Worm (Caenorhabditis elegans): ENCODE measurements around the gene ins-7.

The ins-7 gene

DNA sequence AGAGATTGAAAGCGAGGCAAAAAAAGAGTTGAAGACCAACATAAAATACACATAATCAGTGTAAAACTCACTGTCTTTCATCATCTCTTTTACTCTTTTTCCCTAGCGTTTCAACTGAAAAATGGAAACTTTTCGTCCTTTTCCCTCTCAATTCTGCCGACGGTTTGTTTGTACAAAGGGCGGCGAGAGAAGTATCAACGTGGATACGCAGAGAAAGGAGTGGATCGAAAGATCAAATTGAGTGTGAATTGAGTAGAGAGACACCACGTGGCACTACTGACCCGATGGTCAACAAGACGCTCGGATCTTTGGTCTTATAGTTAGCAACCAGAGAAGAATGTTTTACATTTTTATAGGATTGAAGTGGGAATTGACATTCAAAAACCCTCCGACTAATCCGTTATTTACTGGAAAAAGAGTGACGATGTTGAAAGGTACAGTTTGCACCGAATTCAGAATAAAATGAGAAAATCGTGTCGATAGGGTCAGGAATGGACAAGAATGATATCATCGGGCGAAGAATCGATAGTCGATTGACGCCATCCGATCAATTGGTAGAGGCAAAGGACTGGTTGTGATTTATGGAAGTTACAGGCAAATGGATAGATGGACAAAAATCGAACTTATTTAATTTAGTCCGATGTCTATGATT is 11.5 kb downstream of the ins-7 start (continued):
- TF ChIP-seq unc-98 (GFP tag; IDR thresholded peaks at IDR 0.05) (no peak), ztf-4 (tag; optimal IDR thresholded peaks at IDR 0.05) (peak; percentile 45), rnt-1 (tag; optimal IDR thresholded peaks at IDR 0.05) (peak; percentile 30), unc-86 (tag; optimal IDR thresholded peaks at IDR 0.05) (no peak), nhr-47 (tag; optimal IDR thresholded peaks at IDR 0.05) (peak; percentile 55), unc-130 (tag; optimal IDR thresholded peaks at IDR 0.05) (peak; percentile 20), egl-27 (tag; optimal IDR thresholded peaks at IDR 0.05) (peak in 1 of 2 experiments; percentile 25), egl-13 (tag; optimal IDR thresholded peaks at IDR 0.05) (no peak), nhr-20 (tag; optimal IDR thresholded peaks at IDR 0.05) (peak; percentile 97), ceh-90 (tag; optimal IDR thresholded peaks at IDR 0.05) (no peak), nhr-19 (GFP tag; conservative IDR thresholded peaks at IDR 0.05) (peak; percentile 62), lin-13 (GFP tag; optimal IDR thresholded peaks at IDR 0.05) (peak; percentile 11), mab-9 (GFP tag; IDR thresholded peaks at IDR 0.05) (no peak), aly-2 (tag; optimal IDR thresholded peaks at IDR 0.05) (no peak), lin-15B (tag; optimal IDR thresholded peaks at IDR 0.05) (no peak), efl-3 (GFP tag; optimal IDR thresholded peaks at IDR 0.05) (no peak), ztf-11 (tag; optimal IDR thresholded peaks at IDR 0.05) (no peak), lsy-2 (tag; optimal IDR thresholded peaks at IDR 0.05) (peak; percentile 53 to 64), ceh-8 (GFP tag; optimal IDR thresholded peaks at IDR 0.05) (no peak), swsn-7 (tag; optimal IDR thresholded peaks at IDR 0.05) (peak; percentile 43), ceh-82 (tag; optimal IDR thresholded peaks at IDR 0.05) (no peak), dpl-1 (GFP tag; optimal IDR thresholded peaks at IDR 0.05) (peak in 2 of 3 experiments; percentile 14 to 39), jun-1 (tag; optimal IDR thresholded peaks at IDR 0.05) (peak; percentile 10), ces-1 (GFP tag; optimal IDR thresholded peaks at IDR 0.05) (no peak), C04F5.9 (tag; optimal IDR thresholded peaks at IDR 0.05) (no peak), lir-3 (tag; optimal IDR thresholded peaks at IDR 0.05; ENCODE audit: poor library complexity) (peak; percentile 29), isw-1 (GFP tag; IDR thresholded peaks at IDR 0.05) (no peak; the same call in 1 of the 2 replicates), ets-5 (GFP tag; IDR thresholded peaks at IDR 0.05) (no peak), F16B12.6 (tag; optimal IDR thresholded peaks at IDR 0.05) (no peak), snu-23 (GFP tag; optimal IDR thresholded peaks at IDR 0.05) (peak; percentile 83), hlh-4 (tag; optimal IDR thresholded peaks at IDR 0.05) (no peak), grh-1 (GFP tag; IDR thresholded peaks at IDR 0.05) (0 out of 2 replicates have a peak, but pooled peaks have one; percentile 16), C16A3.4 (tag; optimal IDR thresholded peaks at IDR 0.05) (peak; percentile 40), nhr-12 (tag; optimal IDR thresholded peaks at IDR 0.05) (no peak), blmp-1 (tag; optimal IDR thresholded peaks at IDR 0.05) (peak; percentile 84), fkh-4 (tag; optimal IDR thresholded peaks at IDR 0.05; ENCODE audit: borderline replicate concordance) (no peak), lin-14 (GFP tag; optimal IDR thresholded peaks at IDR 0.05) (peak; percentile 89), nhr-28 (tag; optimal IDR thresholded peaks at IDR 0.05) (no peak), ama-1 (optimal IDR thresholded peaks at IDR 0.05) (no peak), pax-3 (tag; optimal IDR thresholded peaks at IDR 0.05) (peak; percentile 54), nhr-84 (tag; optimal IDR thresholded peaks at IDR 0.05) (no peak), elt-2 (tag; optimal IDR thresholded peaks at IDR 0.05) (peak; percentile 60), unc-30 (tag; optimal IDR thresholded peaks at IDR 0.05) (no peak), zag-1 (tag; optimal IDR thresholded peaks at IDR 0.05) (no peak), C34B4.2 (tag; optimal IDR thresholded peaks at IDR 0.05) (no peak), elt-3 (tag; optimal IDR thresholded peaks at IDR 0.05) (peak in 4 of 6 experiments; percentile 13 to 68 (median 24)), nhr-77 (tag; optimal IDR thresholded peaks at IDR 0.05) (peak; percentile 79), tlp-1 (tag; optimal IDR thresholded peaks at IDR 0.05) (no peak), pqm-1 (tag; optimal IDR thresholded peaks at IDR 0.05) (no peak), pag-3 (tag; optimal IDR thresholded peaks at IDR 0.05; ENCODE audit: borderline replicate concordance, insufficient read depth) (no peak), skn-1 (tag; optimal IDR thresholded peaks at IDR 0.05) (peak; percentile 61), irx-1 (tag; optimal IDR thresholded peaks at IDR 0.05) (peak; percentile 50)
